Worm (Caenorhabditis elegans) whole organism, L4 larva: Measurements from ENCODE around the gene C05D11.5.

Experiments
- F26F4.8 ChIP-seq: fragments of 200-800 bp; sonication (Bioruptor generic); conservative IDR thresholded peaks from 2 replicates; pipeline ENCODE4 v1.3.6; 2022; ENCODE audit warnings: missing genetic modification characterization, missing compliant biosample characterization
- F44E2.7 ChIP-seq: fragments of 200-800 bp; sonication (Bioruptor generic); IDR thresholded peaks from 2 replicates; pipeline ENCODE4 v2.1.2; 2022; ENCODE audit warnings: missing genetic modification characterization, missing compliant biosample characterization
- R02D3.7 ChIP-seq: fragments of 150-350 bp; sonication (generic microtip); optimal IDR thresholded peaks from 3 replicates; lab custom pipeline; 2014; ENCODE audit warnings: missing biosample characterization, missing genetic modification characterization
- T20F7.1 ChIP-seq: fragments of 200-800 bp; sonication (Bioruptor generic); optimal IDR thresholded peaks from 2 replicates; lab custom pipeline; 2018; ENCODE audit warnings: mild to moderate bottlenecking, missing genetic modification characterization, missing compliant biosample characterization
- T26A8.4 ChIP-seq: fragments of 200-800 bp; sonication (Bioruptor generic); IDR thresholded peaks from 2 replicates; pipeline ENCODE4 v1.3.6; 2022; ENCODE audit warnings: missing genetic modification characterization, missing compliant biosample characterization
- Y48G9A.11 ChIP-seq: fragments of 200-800 bp; sonication (Bioruptor generic); IDR thresholded peaks from 2 replicates; pipeline ENCODE4 v1.3.6; 2022; ENCODE audit warnings: missing genetic modification reagents, missing genetic modification characterization, missing compliant biosample characterization
- Y5F2A.4 ChIP-seq: fragments of 200-800 bp; sonication (Bioruptor generic); optimal IDR thresholded peaks from 2 replicates; lab custom pipeline; 2018; ENCODE audit warnings: mild to moderate bottlenecking, missing genetic modification characterization, missing compliant biosample characterization
- aly-2 ChIP-seq: sonication (generic microtip); optimal IDR thresholded peaks from 2 replicates; lab custom pipeline; 2018; ENCODE audit warnings: missing biosample characterization, missing genetic modification characterization
- ama-1 ChIP-seq: fragments of 150-350 bp; optimal IDR thresholded peaks from 2 replicates; lab custom pipeline; 2014; ENCODE audit warnings: inconsistent platforms, mixed read lengths
- arid-1 ChIP-seq: fragments of 200-800 bp; sonication (Bioruptor generic); conservative IDR thresholded peaks from 2 replicates; pipeline ENCODE4 v1.3.6; 2022; ENCODE audit warnings: missing genetic modification reagents, missing genetic modification characterization, missing compliant biosample characterization
- ceh-32 ChIP-seq: sonication (generic microtip); optimal IDR thresholded peaks from 2 replicates; lab custom pipeline; 2016; ENCODE audit warnings: mild to moderate bottlenecking, missing genetic modification characterization, missing compliant biosample characterization; ENCODE audit not compliant: poor library complexity
- ceh-62 ChIP-seq: sonication (generic microtip); optimal IDR thresholded peaks from 2 replicates; lab custom pipeline; 2017; ENCODE audit warnings: missing biosample characterization, missing genetic modification characterization
- dmd-6 ChIP-seq: fragments of 200-800 bp; sonication (Bioruptor generic); IDR thresholded peaks from 2 replicates; pipeline ENCODE4 v1.3.6; 2022; ENCODE audit warnings: missing genetic modification reagents, missing genetic modification characterization, missing compliant biosample characterization
- dmd-9 ChIP-seq: fragments of 200-800 bp; sonication (Bioruptor generic); IDR thresholded peaks from 2 replicates; pipeline ENCODE4 v1.3.6; 2022; ENCODE audit warnings: missing genetic modification reagents, missing genetic modification characterization, missing compliant biosample characterization
- dpl-1 ChIP-seq: fragments of 150-350 bp; optimal IDR thresholded peaks from 2 replicates; lab custom pipeline; 2014; ENCODE audit warnings: missing biosample characterization, missing genetic modification reagents, missing genetic modification characterization
- dve-1 ChIP-seq: sonication (generic microtip); optimal IDR thresholded peaks from 2 replicates; lab custom pipeline; 2017; ENCODE audit warnings: antibody characterized with exemption, mild to moderate bottlenecking, missing genetic modification characterization, missing compliant biosample characterization; ENCODE audit not compliant: insufficient read depth
- fkh-10 ChIP-seq: fragments of 150-350 bp; optimal IDR thresholded peaks from 2 replicates; lab custom pipeline; 2014; ENCODE audit warnings: missing biosample characterization, missing genetic modification reagents, missing genetic modification characterization
- fos-1 ChIP-seq: fragments of 150-350 bp; optimal IDR thresholded peaks from 2 replicates; lab custom pipeline; 2014; ENCODE audit warnings: missing biosample characterization, missing genetic modification characterization
- gei-8 ChIP-seq: fragments of 200-800 bp; sonication (Bioruptor generic); optimal IDR thresholded peaks from 2 replicates; lab custom pipeline; 2018; ENCODE audit warnings: mild to moderate bottlenecking, missing genetic modification characterization, missing compliant biosample characterization
- hlh-11 ChIP-seq: fragments of 200-800 bp; sonication (Bioruptor generic); optimal IDR thresholded peaks from 2 replicates; lab custom pipeline; 2018; ENCODE audit warnings: mild to moderate bottlenecking, missing genetic modification characterization, missing compliant biosample characterization
- hlh-30 ChIP-seq: sonication (generic microtip); optimal IDR thresholded peaks from 2 replicates; lab custom pipeline; 2017; ENCODE audit warnings: antibody characterized with exemption, mild to moderate bottlenecking, missing genetic modification characterization, missing compliant biosample characterization; ENCODE audit not compliant: insufficient read depth
- hmg-1.1 ChIP-seq: fragments of 200-800 bp; sonication (Bioruptor generic); IDR thresholded peaks from 2 replicates; pipeline ENCODE4 v1.3.6; 2022; ENCODE audit warnings: missing genetic modification reagents, missing genetic modification characterization, missing compliant biosample characterization
- lin-29 ChIP-seq: fragments of 200-800 bp; sonication (Bioruptor generic); IDR thresholded peaks from 2 replicates; pipeline ENCODE4 v1.3.6; 2022; ENCODE audit warnings: missing genetic modification reagents, missing genetic modification characterization, missing compliant biosample characterization
- lin-38 ChIP-seq: fragments of 200-800 bp; sonication (Bioruptor generic); IDR thresholded peaks from 2 replicates; pipeline ENCODE4 v1.3.6; 2022; ENCODE audit warnings: missing genetic modification reagents, missing genetic modification characterization, missing compliant biosample characterization
- lsy-2 ChIP-seq, 2 experiments: fragments of 150-350 bp in 1 of 2; sonication (generic microtip) in 1 of 2; optimal IDR thresholded peaks; 2 replicates each; lab custom pipeline; 2014 to 2017; ENCODE audit warnings: missing biosample characterization in 2 of 2, missing genetic modification characterization in 2 of 2
- madf-5 ChIP-seq, 2 experiments: fragments of 200-800 bp; sonication (Bioruptor generic); IDR thresholded peaks; 2 replicates each; pipeline ENCODE4 v1.3.6; 2022; ENCODE audit warnings: missing compliant biosample characterization in 2 of 2, missing genetic modification characterization in 2 of 2
- madf-9 ChIP-seq: fragments of 200-800 bp; sonication (Bioruptor generic); conservative IDR thresholded peaks from 2 replicates; pipeline ENCODE4 v1.3.6; 2022; ENCODE audit warnings: missing genetic modification reagents, missing genetic modification characterization, missing compliant biosample characterization
- mep-1 ChIP-seq: fragments of 150-350 bp; sonication (generic microtip); optimal IDR thresholded peaks from 3 replicates; lab custom pipeline; 2014; ENCODE audit warnings: missing biosample characterization, missing genetic modification characterization
- mes-2 ChIP-seq: sonication (generic microtip); optimal IDR thresholded peaks from 2 replicates; lab custom pipeline; 2016; ENCODE audit warnings: missing genotype, mild to moderate bottlenecking, missing genetic modification characterization, missing compliant biosample characterization; ENCODE audit not compliant: poor library complexity, severe bottlenecking
- mxl-2 ChIP-seq: fragments of 200-800 bp; sonication (Bioruptor generic); conservative IDR thresholded peaks from 2 replicates; pipeline ENCODE4 v1.3.6; 2022; ENCODE audit warnings: missing genetic modification reagents, missing genetic modification characterization, missing compliant biosample characterization
- nhr-102 ChIP-seq: sonication (generic microtip); optimal IDR thresholded peaks from 2 replicates; lab custom pipeline; 2016; ENCODE audit warnings: mild to moderate bottlenecking, missing genetic modification characterization, moderate library complexity, missing compliant biosample characterization
- nhr-28 ChIP-seq: fragments of 150-350 bp; optimal IDR thresholded peaks from 2 replicates; lab custom pipeline; 2014; ENCODE audit warnings: missing biosample characterization, missing genetic modification characterization
- nhr-41 ChIP-seq: fragments of 200-800 bp; sonication (Bioruptor generic); IDR thresholded peaks from 2 replicates; pipeline ENCODE4 v1.3.6; 2022; ENCODE audit warnings: missing genetic modification reagents, missing genetic modification characterization, missing compliant biosample characterization
- nhr-48 ChIP-seq: sonication (generic microtip); optimal IDR thresholded peaks from 2 replicates; lab custom pipeline; 2016; ENCODE audit warnings: mild to moderate bottlenecking, missing genetic modification characterization, missing compliant biosample characterization
- php-3 ChIP-seq: fragments of 200-800 bp; sonication (Bioruptor generic); IDR thresholded peaks from 2 replicates; pipeline ENCODE4 v1.3.6; 2022; ENCODE audit warnings: missing genetic modification reagents, missing genetic modification characterization, missing compliant biosample characterization
- spr-3 ChIP-seq: fragments of 200-800 bp; sonication (Bioruptor generic); optimal IDR thresholded peaks from 2 replicates; lab custom pipeline; 2018; ENCODE audit warnings: mild to moderate bottlenecking, missing genetic modification characterization, missing compliant biosample characterization
- tra-1 ChIP-seq: fragments of 200-800 bp; sonication (Bioruptor generic); IDR thresholded peaks from 2 replicates; pipeline ENCODE4 v1.3.6; 2022; ENCODE audit warnings: missing genetic modification reagents, missing genetic modification characterization, missing compliant biosample characterization
- unc-39 ChIP-seq: sonication (generic microtip); optimal IDR thresholded peaks from 2 replicates; lab custom pipeline; 2017; ENCODE audit warnings: missing biosample characterization, missing genetic modification characterization
- unc-62 ChIP-seq, 3 experiments: fragments of 150-350 bp in 1 of 3; sonication (generic microtip); optimal IDR thresholded peaks in 2 of 3; peaks in 1 of 3; 1 replicate in 1 of 3; 2 replicates in 2 of 3; lab custom pipeline; 2014 to 2017; ENCODE audit warnings: missing biosample characterization in 3 of 3, missing genetic modification characterization in 3 of 3, missing genetic modification reagents in 3 of 3, missing genotype in 1 of 3
- vab-7 ChIP-seq: fragments of 200-800 bp; sonication (Bioruptor generic); IDR thresholded peaks from 2 replicates; pipeline ENCODE4 v1.3.6; 2022; ENCODE audit warnings: missing genetic modification reagents, missing genetic modification characterization, missing compliant biosample characterization
- zfp-2 ChIP-seq: sonication (generic microtip); optimal IDR thresholded peaks from 2 replicates; lab custom pipeline; 2016; ENCODE audit warnings: mild to moderate bottlenecking, missing genetic modification characterization, missing compliant biosample characterization

Gene C05D11.5

ce11 chrIII:6453665-6454064 is 41.9 kb upstream of the C05D11.5 start (continued):
- TF ChIP-seq R02D3.7 (tag; lab: Kevin White, UChicago) (no peak), dmd-6 (GFP tag; lab: Robert Waterston, UW) (peak; percentile 65), fos-1 (no peak), madf-9 (GFP tag; lab: Robert Waterston, UW) (0 out of 2 replicates have a peak, but pooled peaks have one; percentile 34)

ce11 chrIII:6452683-6453082 is 40.9 kb upstream of the C05D11.5 start:
- no peak for TF ChIP-seq ama-1
- TF ChIP-seq tra-1 (GFP tag; lab: Robert Waterston, UW) = no peak
- TF ChIP-seq dpl-1 (GFP tag; lab: Kevin White, UChicago) = peak; percentile 58
- no peak for TF ChIP-seq spr-3 (GFP tag; lab: Kevin White, UChicago)
- TF ChIP-seq unc-62 (GFP tag; optimal IDR thresholded peaks at IDR 0.05 in 1 of 2; lab: Kevin White, UChicago) = peak in 1 of 2 experiments; percentile 96
- no peak for TF ChIP-seq unc-62 (tag; optimal IDR thresholded peaks at IDR 0.05; lab: Kevin White, UChicago)
- TF ChIP-seq Y48G9A.11 (GFP tag; lab: Robert Waterston, UW) = no peak
- no peak for TF ChIP-seq dmd-9 (GFP tag; lab: Robert Waterston, UW)
- no peak for TF ChIP-seq nhr-41 (GFP tag; lab: Robert Waterston, UW)
- no peak for TF ChIP-seq vab-7
- TF ChIP-seq gei-8 (GFP tag; lab: Kevin White, UChicago) = no peak
- no peak for TF ChIP-seq F26F4.8 (GFP tag; lab: Robert Waterston, UW)
- TF ChIP-seq dve-1 (tag; lab: Kevin White, UChicago) = peak; percentile 5
- TF ChIP-seq mxl-2 = no peak
- TF ChIP-seq T26A8.4 (GFP tag; lab: Robert Waterston, UW) = no peak
- no peak for TF ChIP-seq nhr-102 (tag; lab: Kevin White, UChicago)
- peak; percentile 40 for TF ChIP-seq mep-1 (tag; lab: Kevin White, UChicago)
- no peak for TF ChIP-seq madf-5 (GFP tag; IDR thresholded peaks at IDR 0.05; lab: Robert Waterston, UW)
- peak; percentile 10 for TF ChIP-seq hlh-11 (tag; lab: Kevin White, UChicago)
- TF ChIP-seq mes-2 (tag; lab: Kevin White, UChicago) = peak; percentile 5
- no peak for TF ChIP-seq F44E2.7 (GFP tag; lab: Robert Waterston, UW)
- TF ChIP-seq lsy-2 (tag; optimal IDR thresholded peaks at IDR 0.05; lab: Kevin White, UChicago) = peak in 1 of 2 experiments; percentile 28
- TF ChIP-seq hmg-1.1 (GFP tag; lab: Robert Waterston, UW) = 0 out of 2 replicates have a peak, but pooled peaks have one; percentile 11
- TF ChIP-seq Y5F2A.4 = no peak
- no peak for TF ChIP-seq unc-39 (tag; lab: Kevin White, UChicago)
- TF ChIP-seq T20F7.1 (GFP tag; lab: Kevin White, UChicago) = no peak
- TF ChIP-seq aly-2 (tag; lab: Kevin White, UChicago) = no peak
- TF ChIP-seq fos-1 = no peak
- no peak for TF ChIP-seq madf-9 (GFP tag; lab: Robert Waterston, UW)
- TF ChIP-seq lin-29 (GFP tag; lab: Robert Waterston, UW) = no peak
- peak; percentile 39; the same call in 1 of the 2 replicates for TF ChIP-seq lin-38 (GFP tag; lab: Robert Waterston, UW)
- TF ChIP-seq ceh-62 (tag; lab: Kevin White, UChicago) = no peak
- TF ChIP-seq fkh-10 (GFP tag; lab: Kevin White, UChicago) = no peak
- no peak for TF ChIP-seq ceh-32 (tag; lab: Kevin White, UChicago)
- no peak for TF ChIP-seq php-3 (GFP tag; lab: Robert Waterston, UW)
- TF ChIP-seq nhr-28 (tag; lab: Kevin White, UChicago) = no peak
- TF ChIP-seq zfp-2 (tag; lab: Kevin White, UChicago) = no peak
- TF ChIP-seq nhr-48 (tag; lab: Kevin White, UChicago) = no peak
- peak; percentile 76 for TF ChIP-seq hlh-30
- TF ChIP-seq arid-1 (GFP tag; lab: Robert Waterston, UW) = no peak
